Fruit fly (Drosophila melanogaster) whole organism, wandering third instar larva: Measurements from ENCODE around the gene Or19a.

ENCODE experiments used
- HLH106 ChIP-seq: fragments of 200-800 bp; optimal IDR thresholded peaks from 3 replicates; lab custom pipeline; 2019; ENCODE audit warnings: missing biosample characterization, mild to moderate bottlenecking, missing genetic modification characterization, moderate library complexity
- Sp1 ChIP-seq: fragments of 200-800 bp; sonication (Bioruptor generic); optimal IDR thresholded peaks from 3 replicates; lab custom pipeline; 2019; ENCODE audit warnings: missing biosample characterization, mild to moderate bottlenecking, missing genetic modification characterization, moderate library complexity
- Vsx2 ChIP-seq: fragments of 200-300, 225-300 bp; sonication (Bioruptor generic); optimal IDR thresholded peaks from 2 replicates; lab custom pipeline; 2018; ENCODE audit warnings: missing biosample characterization, missing genetic modification characterization; ENCODE audit not compliant: partially characterized antibody
- dl ChIP-seq, 2 experiments: fragments of 175-275, 200-275 bp in 1 of 2; fragments of 200-275 bp in 1 of 2; sonication (Bioruptor generic); optimal IDR thresholded peaks; lab custom pipeline; 2018; ENCODE audit warnings: mild to moderate bottlenecking in 2 of 2, missing biosample characterization in 2 of 2, missing genetic modification characterization in 2 of 2, moderate library complexity in 2 of 2; ENCODE audit not compliant: partially characterized antibody in 2 of 2, insufficient read depth in 1 of 2
- ey ChIP-seq: fragments of 200-800 bp; sonication (Bioruptor generic); optimal IDR thresholded peaks from 2 replicates; lab custom pipeline; 2016; ENCODE audit warnings: missing biosample characterization, missing genetic modification characterization
- psq ChIP-seq: fragments of 200-800 bp; sonication (Bioruptor generic); optimal IDR thresholded peaks from 3 replicates; lab custom pipeline; 2017; ENCODE audit warnings: missing biosample characterization, mild to moderate bottlenecking, missing genetic modification characterization, moderate library complexity

DNA sequence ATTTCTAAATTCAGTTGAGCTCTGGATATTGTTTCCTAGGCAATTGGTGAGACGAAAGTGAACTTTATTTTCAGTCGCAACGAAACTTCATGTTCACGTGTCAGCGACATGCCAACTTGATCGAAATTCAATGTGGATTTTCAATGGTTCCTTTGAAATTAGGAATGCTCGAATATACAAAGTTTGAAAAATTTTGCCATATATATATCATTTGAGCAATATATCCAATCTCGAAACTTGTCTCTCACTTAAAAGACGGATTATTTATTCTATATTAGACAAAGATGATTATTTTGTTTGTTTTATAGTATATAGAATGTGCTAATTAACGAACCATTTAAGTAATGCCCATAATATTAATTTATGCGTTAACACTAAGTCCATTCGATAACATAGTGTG is 32.5 kb downstream of the Or19a start, which contains the start of gene karr:
- TF ChIP-seq Vsx2 (GFP tag; lab: Kevin White, UChicago) (no peak), Sp1 (no peak), dl (GFP tag; optimal IDR thresholded peaks at IDR 0.05; lab: Kevin White, UChicago; ENCODE audit: insufficient read depth in 1 of 2, partially characterized antibody in 2 of 2) (no peak), ey (GFP tag; lab: Kevin White, UChicago) (no peak), HLH106 (no peak), psq (GFP tag; lab: Kevin White, UChicago) (no peak)
